Fruit fly (Drosophila melanogaster) Kc167 (cell line): ENCODE data around the gene CG33791.

ENCODE experiments used
- Myc ChIP-seq: fragments of >200 bp; optimal IDR thresholded peaks from 2 replicates; lab custom pipeline; 2017; ENCODE audit warnings: missing external identifiers
- Sin3A ChIP-seq: fragments of >200 bp; optimal IDR thresholded peaks from 2 replicates; lab custom pipeline; 2018; ENCODE audit warnings: missing external identifiers
- h ChIP-seq: fragments of >200 bp; optimal IDR thresholded peaks from 3 replicates; lab custom pipeline; 2018; ENCODE audit warnings: missing external identifiers
- insv ChIP-seq: fragments of >200 bp; optimal IDR thresholded peaks from 3 replicates; lab custom pipeline; 2018; ENCODE audit warnings: missing external identifiers
- psq ChIP-seq: fragments of >200 bp; optimal IDR thresholded peaks from 2 replicates; lab custom pipeline; 2017; ENCODE audit warnings: missing external identifiers
- ttk ChIP-seq: sonication (Bioruptor generic); optimal IDR thresholded peaks from 2 replicates; lab custom pipeline; 2017; ENCODE audit warnings: missing external identifiers

Gene CG33791

DNA sequence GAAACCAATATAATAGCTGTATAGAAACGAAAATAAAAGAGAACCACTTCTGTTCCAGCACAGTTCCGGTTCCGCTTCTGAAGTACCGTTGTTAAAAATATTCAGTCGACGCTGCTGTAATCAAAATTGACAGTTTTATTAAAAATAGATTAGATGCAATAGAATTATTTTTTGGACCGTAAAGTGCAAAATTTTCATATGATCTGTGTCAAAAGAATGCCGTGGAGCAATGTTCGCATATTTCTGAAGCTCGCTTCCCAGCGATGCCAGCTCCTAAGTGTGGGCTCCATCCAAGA is at the start of gene CG33791, which contains the start of gene CG18170:
Gene CG33791 (plus strand): TSS at position 122 of the 296 bp plus-strand sequence.
Gene CG18170 (plus strand): TSS at position 122 of the 296 bp plus-strand sequence.
- TF ChIP-seq insv (lab: Kevin White, UChicago) (no peak), h (no peak)

DNA sequence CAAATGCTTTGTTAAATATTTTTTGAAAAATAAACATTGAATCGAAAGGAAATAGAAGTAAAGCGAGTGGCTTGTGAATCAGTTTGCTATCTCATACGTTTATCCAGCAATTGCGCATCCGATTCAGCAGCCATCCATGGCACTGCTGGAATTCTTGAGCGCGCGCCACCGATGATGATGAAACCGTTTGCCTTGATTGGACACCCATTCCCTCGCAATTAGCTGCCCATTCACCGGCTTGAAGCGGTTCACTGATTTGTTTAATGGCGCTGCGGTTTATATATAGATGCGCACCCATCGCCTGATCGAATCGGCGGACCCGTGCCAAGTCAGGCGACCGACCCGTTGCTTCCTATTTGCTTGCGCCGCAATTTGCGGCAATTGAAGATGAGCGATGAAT is 49.6 kb upstream of the CG33791 start, which contains the start of gene Pcyt2:
Gene Pcyt2 (plus strand): TSS at position 301 of the 400 bp plus-strand sequence.
- TF ChIP-seq Sin3A (lab: Kevin White, UChicago): no peak
- no peak for TF ChIP-seq Myc
- TF ChIP-seq h: no peak
- TF ChIP-seq ttk (lab: Kevin White, UChicago): no peak
- no peak for TF ChIP-seq insv (lab: Kevin White, UChicago)
- no peak for TF ChIP-seq psq (lab: Kevin White, UChicago)

- TF ChIP-seq Sin3A (lab: Kevin White, UChicago) (no peak), h (no peak), Myc (no peak), insv (lab: Kevin White, UChicago) (no peak)
Measured at dm6 chr3L:1558178-1558788, 44.5 kb upstream of the CG33791 start, which contains the start of the genes Pex10 and CG12099. Gene Pex10, plus strand, starts transcription at chr3L:1558228. Gene CG12099, minus strand, starts transcription at chr3L:1558484.

DNA sequence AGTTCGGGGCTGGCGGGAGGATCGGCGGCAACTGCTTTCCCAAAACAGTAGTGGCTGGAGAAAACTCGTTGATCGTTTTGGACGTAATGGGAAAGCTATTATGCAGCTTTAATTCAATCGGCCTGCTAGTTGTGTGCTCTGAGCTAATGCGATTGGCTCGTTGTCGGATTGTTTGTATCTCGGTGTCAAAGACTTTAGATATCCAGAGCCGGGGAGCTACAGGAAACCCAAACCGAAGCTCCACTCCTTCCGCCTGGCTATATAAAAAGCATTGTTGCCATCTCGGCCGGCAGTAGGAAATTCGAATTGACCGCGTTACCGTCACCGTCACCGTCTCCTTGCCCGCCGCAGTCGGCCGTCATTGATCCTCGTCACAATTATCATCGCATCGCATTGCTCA is 37.7 kb upstream of the CG33791 start, which contains the start of gene CG12003:
Gene CG12003 (plus strand): TSS at position 301 of the 400 bp plus-strand sequence.
- TF ChIP-seq psq (lab: Kevin White, UChicago): no peak
- no peak for TF ChIP-seq ttk (lab: Kevin White, UChicago)
- no peak for TF ChIP-seq Sin3A (lab: Kevin White, UChicago)
- TF ChIP-seq Myc: no peak
- no peak for TF ChIP-seq insv (lab: Kevin White, UChicago)
- no peak for TF ChIP-seq h

DNA sequence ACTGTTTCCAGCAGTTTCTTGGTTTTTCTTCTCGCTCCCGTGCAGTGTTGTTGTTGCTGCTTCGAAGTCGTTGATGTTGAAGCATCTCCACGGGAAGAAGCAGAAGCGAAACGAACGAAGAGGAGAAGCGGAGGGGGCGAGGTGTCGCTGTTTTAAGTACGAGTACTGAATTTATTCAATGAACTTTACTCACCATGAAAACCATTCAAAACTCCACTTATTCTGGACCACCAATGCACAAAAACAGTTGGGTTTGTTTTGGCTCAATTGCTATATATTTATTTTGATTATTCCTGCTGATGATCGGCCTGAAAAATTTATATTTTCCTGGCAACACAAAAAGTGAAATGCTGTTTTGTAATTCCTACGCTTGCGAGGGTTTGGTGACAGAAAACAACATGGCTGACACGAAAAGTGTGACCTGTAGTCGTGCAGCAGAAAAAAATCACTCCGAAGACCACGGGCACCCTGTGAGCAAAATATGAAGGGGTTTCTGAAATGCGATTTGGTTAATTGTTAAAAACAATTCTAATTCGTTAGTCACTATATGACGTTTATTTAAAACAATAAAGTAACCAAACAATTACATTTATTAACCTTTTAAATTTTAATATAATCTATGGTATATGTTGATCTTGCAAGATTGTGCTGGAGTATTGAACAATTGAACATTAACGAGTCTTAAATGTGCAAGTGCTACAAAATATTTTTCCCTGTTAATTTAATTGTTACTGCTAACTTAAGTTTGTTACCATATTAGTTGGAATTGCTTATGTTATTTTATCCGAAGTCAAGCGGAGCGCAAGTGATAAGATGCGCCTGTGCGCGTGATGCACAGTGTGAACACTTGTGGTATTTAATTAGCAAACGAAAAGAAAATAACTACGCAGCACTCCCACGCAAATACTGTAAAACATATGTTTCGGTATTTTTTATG is 34.3 kb upstream of the CG33791 start, which contains the start of gene CG7879:
Gene CG7879 (minus strand): TSS at position 384 of the 937 bp plus-strand sequence.
- no peak for TF ChIP-seq insv (lab: Kevin White, UChicago)
- TF ChIP-seq Myc: no peak
- TF ChIP-seq ttk (lab: Kevin White, UChicago): no peak
- no peak for TF ChIP-seq Sin3A (lab: Kevin White, UChicago)
- TF ChIP-seq psq (lab: Kevin White, UChicago): no peak
- TF ChIP-seq h: no peak

DNA sequence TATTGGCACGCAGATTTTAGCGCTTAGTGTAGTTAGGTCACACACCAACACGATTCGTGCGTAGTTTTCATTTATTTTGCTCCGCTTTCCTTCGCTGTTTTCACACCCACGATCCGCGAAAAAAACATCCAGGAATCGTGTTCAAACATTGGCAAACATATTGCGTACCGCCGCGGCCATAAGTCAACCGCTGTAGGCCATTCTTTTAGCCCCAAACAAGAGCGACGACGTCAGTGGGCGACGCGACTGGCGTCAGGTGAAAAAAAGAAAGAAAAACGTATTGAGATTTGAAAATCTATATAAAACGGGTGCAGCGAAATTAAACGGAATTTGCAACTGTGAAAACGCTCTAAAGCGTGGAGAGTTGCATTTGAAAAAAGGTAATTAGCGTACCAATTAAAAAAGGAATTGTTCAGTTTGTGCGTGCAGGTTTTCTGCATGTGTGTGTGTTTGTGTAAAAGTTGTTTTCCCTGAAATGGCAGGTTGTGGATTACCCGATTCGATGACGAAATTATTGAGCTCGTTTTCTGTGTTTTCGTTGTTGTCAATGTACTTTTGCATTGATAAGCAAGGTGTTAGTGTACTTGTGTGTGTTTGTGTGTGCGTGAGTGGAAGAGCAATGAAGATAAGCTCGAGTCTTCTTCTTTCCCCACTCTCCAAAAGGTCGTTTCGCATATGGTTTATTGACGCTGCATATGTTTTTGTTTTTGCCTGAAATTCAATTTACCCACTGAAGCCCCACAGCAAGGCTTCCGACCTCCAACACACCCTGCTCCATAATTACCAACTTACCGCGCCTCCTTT is 33.4 kb upstream of the CG33791 start, which contains the start of gene Tmep:
Gene Tmep (plus strand): TSS at position 20 of the 804 bp plus-strand sequence.
- TF ChIP-seq ttk (lab: Kevin White, UChicago) (no peak), Sin3A (lab: Kevin White, UChicago) (no peak)

dm6 chr3L:1569966-1570276 is 32.8 kb upstream of the CG33791 start:
- TF ChIP-seq insv (lab: Kevin White, UChicago) (no peak), psq (lab: Kevin White, UChicago) (no peak), Myc (no peak), Sin3A (lab: Kevin White, UChicago) (no peak), h (no peak), ttk (lab: Kevin White, UChicago) (no peak)

DNA sequence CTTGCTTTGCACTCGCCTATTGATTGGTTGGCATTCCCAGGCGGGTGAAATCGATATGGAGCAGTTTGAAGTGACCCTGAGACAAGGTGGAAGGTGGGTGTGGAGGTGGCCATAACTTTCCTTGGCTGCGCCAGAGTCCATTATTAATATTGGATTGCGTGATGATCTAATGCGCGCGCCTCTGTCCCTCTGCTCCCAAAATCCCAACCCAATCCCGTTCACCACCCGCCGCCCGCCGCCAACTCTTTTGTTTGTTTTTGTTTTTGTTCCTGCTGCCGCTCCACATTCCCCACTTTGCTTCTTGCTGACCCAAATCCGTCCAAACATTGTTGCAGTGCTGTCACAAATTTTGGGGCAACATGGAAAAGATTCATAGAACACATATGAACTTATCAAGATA is 31.7 kb upstream of the CG33791 start:
- TF ChIP-seq ttk (lab: Kevin White, UChicago) (no peak), insv (lab: Kevin White, UChicago) (no peak), Sin3A (lab: Kevin White, UChicago) (no peak), h (no peak), psq (lab: Kevin White, UChicago) (no peak), Myc (no peak)

dm6 chr3L:1573191-1573590 is 29.6 kb upstream of the CG33791 start:
- TF ChIP-seq psq (lab: Kevin White, UChicago): no peak

- TF ChIP-seq insv (lab: Kevin White, UChicago) (no peak), psq (lab: Kevin White, UChicago) (no peak)
Measured at dm6 chr3L:1575731-1576376, 26.9 kb upstream of the CG33791 start.

DNA sequence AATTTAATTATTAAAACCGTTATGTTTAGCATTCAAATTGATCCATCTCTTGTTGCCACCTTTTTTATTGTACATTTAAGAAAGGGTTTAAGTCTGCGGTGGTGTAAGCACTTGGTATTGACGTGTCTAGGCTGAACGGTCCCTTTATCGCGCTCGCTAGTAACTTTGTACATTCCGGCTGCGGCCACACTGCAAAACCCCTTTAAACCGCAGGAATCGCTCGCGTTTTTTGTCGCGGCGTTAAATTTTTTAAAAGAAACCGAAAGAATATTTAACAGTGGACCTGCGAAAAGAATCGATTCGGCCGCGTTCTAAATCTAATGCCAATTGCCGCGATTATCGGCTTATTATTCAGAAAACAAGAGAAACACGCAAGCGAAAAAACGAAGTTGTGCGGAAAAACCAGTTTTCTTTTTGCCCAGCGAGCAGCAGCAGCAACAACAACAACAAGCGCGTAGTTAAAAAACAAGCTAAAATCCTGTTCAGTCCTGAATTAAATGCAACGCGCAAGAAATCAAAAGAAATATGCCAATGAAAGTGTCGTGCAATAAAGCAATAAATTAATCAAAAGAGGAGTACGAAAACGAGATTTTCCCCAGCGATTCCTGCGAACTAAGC is 26.2 kb upstream of the CG33791 start, which contains the start of gene CG13917:
Gene CG13917 (plus strand): TSS at position 211 of the 618 bp plus-strand sequence.
- no peak for TF ChIP-seq ttk (lab: Kevin White, UChicago)
- no peak for TF ChIP-seq Myc
- TF ChIP-seq Sin3A (lab: Kevin White, UChicago): no peak
- no peak for TF ChIP-seq insv (lab: Kevin White, UChicago)
- no peak for TF ChIP-seq psq (lab: Kevin White, UChicago)
- no peak for TF ChIP-seq h
